Fruit fly (Drosophila melanogaster) whole organism, embryonic: Measurements from ENCODE around the gene Cyp303a1.

Source experiments
- CG10274 ChIP-seq: fragments of 200-800 bp; sonication (Bioruptor generic); optimal IDR thresholded peaks from 3 replicates; lab custom pipeline; 2017; ENCODE audit warnings: missing biosample characterization, mild to moderate bottlenecking, missing genetic modification characterization
- CG10565 ChIP-seq: fragments of 200-800 bp; sonication (Bioruptor generic); optimal IDR thresholded peaks from 3 replicates; lab custom pipeline; 2016; ENCODE audit warnings: missing biosample characterization, mild to moderate bottlenecking, missing genetic modification characterization
- CG11085 ChIP-seq: fragments of 200-800 bp; sonication (Bioruptor generic); IDR thresholded peaks from 2 replicates; pipeline ENCODE4 v1.3.6; 2022; ENCODE audit warnings: missing biosample characterization, missing genetic modification characterization
- CG11093 ChIP-seq: fragments of 200-800 bp; sonication (Bioruptor generic); IDR thresholded peaks from 3 replicates; pipeline ENCODE4 v1.3.6; 2022; ENCODE audit warnings: missing biosample characterization, missing genetic modification characterization
- CG11247 ChIP-seq: fragments of 200-800 bp; sonication (Bioruptor generic); IDR thresholded peaks from 2 replicates; pipeline ENCODE4 v1.3.6; 2022; ENCODE audit warnings: missing biosample characterization, missing genetic modification characterization
- CG12744 ChIP-seq: fragments of 200-800 bp; sonication (Bioruptor generic); optimal IDR thresholded peaks from 2 replicates; lab custom pipeline; 2016; ENCODE audit warnings: missing biosample characterization, missing genetic modification characterization
- CG12942 ChIP-seq: fragments of 200-800 bp; sonication (Bioruptor generic); optimal IDR thresholded peaks from 3 replicates; lab custom pipeline; 2016; ENCODE audit warnings: missing biosample characterization, missing genetic modification characterization
- CG14667 ChIP-seq: fragments of 200-800 bp; sonication (Bioruptor generic); IDR thresholded peaks from 2 replicates; pipeline ENCODE4 v1.3.6; 2022; ENCODE audit warnings: missing biosample characterization, missing genetic modification characterization
- CG14965 ChIP-seq: fragments of 200-800 bp; sonication (Bioruptor generic); optimal IDR thresholded peaks from 2 replicates; lab custom pipeline; 2016; ENCODE audit warnings: missing biosample characterization, missing genetic modification characterization, borderline replicate concordance
- CG15011 ChIP-seq: fragments of 200-800 bp; sonication (Bioruptor generic); optimal IDR thresholded peaks from 3 replicates; lab custom pipeline; 2018; ENCODE audit warnings: missing biosample characterization, mild to moderate bottlenecking, missing genetic modification characterization
- CG1529 ChIP-seq: fragments of 200-800 bp; sonication (Bioruptor generic); optimal IDR thresholded peaks from 3 replicates; lab custom pipeline; 2018; ENCODE audit warnings: missing biosample characterization, missing genetic modification characterization
- CG15479 ChIP-seq: fragments of 200-800 bp; sonication (Bioruptor generic); optimal IDR thresholded peaks from 3 replicates; lab custom pipeline; 2019; ENCODE audit warnings: missing biosample characterization, mild to moderate bottlenecking, missing genetic modification characterization, moderate library complexity
- CG17385 ChIP-seq: fragments of 200-800 bp; sonication (Bioruptor generic); optimal IDR thresholded peaks from 3 replicates; lab custom pipeline; 2018; ENCODE audit warnings: missing biosample characterization, mild to moderate bottlenecking, missing genetic modification characterization
- CG18262 ChIP-seq: fragments of 200-800 bp; optimal IDR thresholded peaks from 3 replicates; lab custom pipeline; 2019; ENCODE audit warnings: missing biosample characterization, mild to moderate bottlenecking, missing genetic modification characterization, moderate library complexity
- CG1832 ChIP-seq: fragments of 200-800 bp; sonication (Bioruptor generic); optimal IDR thresholded peaks from 2 replicates; lab custom pipeline; 2017; ENCODE audit warnings: missing biosample characterization, mild to moderate bottlenecking, missing genetic modification characterization, inconsistent platforms
- CG31224 ChIP-seq: fragments of 200-800 bp; sonication (Bioruptor generic); IDR thresholded peaks from 2 replicates; pipeline ENCODE4 v1.3.6; 2022; ENCODE audit warnings: missing biosample characterization, missing genetic modification characterization
- CG32532 ChIP-seq: fragments of 200-800 bp; sonication (Bioruptor generic); IDR thresholded peaks from 2 replicates; pipeline ENCODE4 v1.3.6; 2022; ENCODE audit warnings: missing biosample characterization, missing genetic modification characterization
- CG34422 ChIP-seq: fragments of 200-800 bp; sonication (Bioruptor generic); IDR thresholded peaks from 3 replicates; pipeline ENCODE4 v1.3.6; 2022; ENCODE audit warnings: missing biosample characterization, missing genetic modification characterization
- CG3995 ChIP-seq: fragments of 200-800 bp; sonication (Bioruptor generic); optimal IDR thresholded peaks from 3 replicates; lab custom pipeline; 2016; ENCODE audit warnings: missing biosample characterization, missing genetic modification characterization
- CG4730 ChIP-seq: fragments of 200-800 bp; sonication (Bioruptor generic); IDR thresholded peaks from 2 replicates; pipeline ENCODE4 v1.3.6; 2022; ENCODE audit warnings: missing biosample characterization, missing genetic modification characterization
- CG5245 ChIP-seq: fragments of 200-800 bp; sonication (Bioruptor generic); optimal IDR thresholded peaks from 3 replicates; lab custom pipeline; 2016; ENCODE audit warnings: missing biosample characterization, missing genetic modification characterization
- CG5953 ChIP-seq: fragments of 200-800 bp; sonication (Bioruptor generic); IDR thresholded peaks from 2 replicates; pipeline ENCODE4 v1.3.6; 2022; ENCODE audit warnings: missing biosample characterization, missing genetic modification characterization
- CG6683 ChIP-seq: fragments of 200-800 bp; sonication (Bioruptor generic); optimal IDR thresholded peaks from 2 replicates; lab custom pipeline; 2017; ENCODE audit warnings: missing biosample characterization, mild to moderate bottlenecking, missing genetic modification characterization, missing genetic modification reagents
- CG8290 ChIP-seq, 3 experiments: fragments of 200-800 bp; sonication (Bioruptor generic); optimal IDR thresholded peaks; 2 replicates each; lab custom pipeline; 2016 to 2019; ENCODE audit warnings: missing biosample characterization in 3 of 3, missing genetic modification characterization in 3 of 3, mild to moderate bottlenecking in 2 of 3, moderate library complexity in 1 of 3
- CG8388 ChIP-seq: fragments of 200-800 bp; sonication (Bioruptor generic); optimal IDR thresholded peaks from 2 replicates; lab custom pipeline; 2019; ENCODE audit warnings: missing biosample characterization, mild to moderate bottlenecking, missing genetic modification characterization, moderate library complexity
- CG9437 ChIP-seq: fragments of 200-800 bp; sonication (Bioruptor generic); optimal IDR thresholded peaks from 2 replicates; lab custom pipeline; 2018; ENCODE audit warnings: missing biosample characterization, mild to moderate bottlenecking, missing genetic modification characterization
- CG9727 ChIP-seq: fragments of 200-800 bp; sonication (Bioruptor generic); optimal IDR thresholded peaks from 3 replicates; lab custom pipeline; 2017; ENCODE audit warnings: missing biosample characterization, mild to moderate bottlenecking, missing genetic modification characterization
- CG9797 ChIP-seq: fragments of 200-800 bp; sonication (Bioruptor generic); optimal IDR thresholded peaks from 3 replicates; lab custom pipeline; 2018; ENCODE audit warnings: missing biosample characterization, mild to moderate bottlenecking, missing genetic modification characterization
- Dbx ChIP-seq: fragments of 200-800 bp; sonication (Bioruptor generic); IDR thresholded peaks from 3 replicates; pipeline ENCODE4 v1.3.6; 2022; ENCODE audit warnings: missing biosample characterization, missing genetic modification characterization
- H15 ChIP-seq: fragments of 200-800 bp; sonication (Bioruptor generic); IDR thresholded peaks from 3 replicates; pipeline ENCODE4 v1.3.6; 2022; ENCODE audit warnings: missing biosample characterization, missing genetic modification characterization
- HLH4C ChIP-seq: fragments of 200-800 bp; sonication (Bioruptor generic); IDR thresholded peaks from 3 replicates; pipeline ENCODE4 v1.3.6; 2022; ENCODE audit warnings: missing biosample characterization, missing genetic modification characterization; ENCODE audit not compliant: partially characterized antibody
- MESR4 ChIP-seq: fragments of 200-800 bp; sonication (Bioruptor generic); optimal IDR thresholded peaks from 2 replicates; lab custom pipeline; 2018; ENCODE audit warnings: missing biosample characterization, mild to moderate bottlenecking, missing genetic modification characterization, moderate library complexity
- Oaz ChIP-seq: fragments of 200-800 bp; sonication (Bioruptor generic); IDR thresholded peaks from 2 replicates; pipeline ENCODE4 v1.3.6; 2022; ENCODE audit warnings: missing biosample characterization, missing genetic modification characterization
- Six4 ChIP-seq: fragments of 200-800 bp; sonication (Bioruptor generic); optimal IDR thresholded peaks from 2 replicates; lab custom pipeline; 2016; ENCODE audit warnings: missing biosample characterization, missing genetic modification characterization
- Stat92E ChIP-seq, 3 experiments: fragments of >200 bp in 2 of 3; fragments of 200-800 bp in 1 of 3; sonication (Bioruptor generic) in 1 of 3; optimal IDR thresholded peaks; 2 replicates each; lab custom pipeline; 2017 to 2019; ENCODE audit warnings: missing biosample characterization in 3 of 3, missing genetic modification characterization in 3 of 3, mild to moderate bottlenecking in 1 of 3, moderate library complexity in 1 of 3
- Tbp ChIP-seq: fragments of >200 bp; optimal IDR thresholded peaks from 2 replicates; lab custom pipeline; 2018; ENCODE audit warnings: missing biosample characterization, missing genetic modification characterization
- amos ChIP-seq: fragments of 200-800 bp; sonication (Bioruptor generic); IDR thresholded peaks from 2 replicates; pipeline ENCODE4 v1.3.6; 2022; ENCODE audit warnings: missing biosample characterization, missing genetic modification characterization; ENCODE audit not compliant: partially characterized antibody
- aop ChIP-seq: fragments of 200-800 bp; sonication (Bioruptor generic); IDR thresholded peaks from 2 replicates; pipeline ENCODE4 v1.3.6; 2022; ENCODE audit warnings: missing biosample characterization, missing genetic modification characterization
- ash1 ChIP-seq: fragments of 200-800 bp; sonication (Bioruptor generic); optimal IDR thresholded peaks from 2 replicates; lab custom pipeline; 2018; ENCODE audit warnings: missing biosample characterization, mild to moderate bottlenecking, missing genetic modification characterization
- az2 ChIP-seq: fragments of 200-800 bp; sonication (Bioruptor generic); optimal IDR thresholded peaks from 3 replicates; lab custom pipeline; 2016; ENCODE audit warnings: missing biosample characterization, missing genetic modification characterization
- gfzf ChIP-seq: fragments of 200-800 bp; sonication (Bioruptor generic); optimal IDR thresholded peaks from 2 replicates; lab custom pipeline; 2016; ENCODE audit warnings: missing biosample characterization, mild to moderate bottlenecking, missing genetic modification characterization, moderate library complexity
- grn ChIP-seq: fragments of 200-800 bp; sonication (Bioruptor generic); optimal IDR thresholded peaks from 3 replicates; lab custom pipeline; 2017; ENCODE audit warnings: missing biosample characterization, missing genetic modification characterization
- gro ChIP-seq: fragments of 200-800 bp; sonication (Bioruptor generic); optimal IDR thresholded peaks from 2 replicates; lab custom pipeline; 2016; ENCODE audit warnings: missing biosample characterization, missing genetic modification characterization
- klu ChIP-seq: fragments of 200-800 bp; sonication (Bioruptor generic); IDR thresholded peaks from 2 replicates; pipeline ENCODE4 v1.3.6; 2022; ENCODE audit warnings: missing biosample characterization, missing genetic modification characterization
- lbe ChIP-seq: fragments of 200-800 bp; sonication (Bioruptor generic); optimal IDR thresholded peaks from 2 replicates; lab custom pipeline; 2016; ENCODE audit warnings: missing biosample characterization, mild to moderate bottlenecking, missing genetic modification characterization
- odd ChIP-seq: fragments of 200-800 bp; sonication (Bioruptor generic); optimal IDR thresholded peaks from 2 replicates; lab custom pipeline; 2017; ENCODE audit warnings: missing biosample characterization, mild to moderate bottlenecking, missing genetic modification characterization
- schlank ChIP-seq: fragments of 200-800 bp; sonication (Bioruptor generic); optimal IDR thresholded peaks from 2 replicates; lab custom pipeline; 2018; ENCODE audit warnings: missing biosample characterization, mild to moderate bottlenecking, missing genetic modification characterization
- sd ChIP-seq: fragments of 200-800 bp; sonication (Bioruptor generic); optimal IDR thresholded peaks from 3 replicates; lab custom pipeline; 2018; ENCODE audit warnings: missing biosample characterization, mild to moderate bottlenecking, missing genetic modification characterization, moderate library complexity
- tio ChIP-seq: fragments of 200-800 bp; sonication (Bioruptor generic); optimal IDR thresholded peaks from 2 replicates; lab custom pipeline; 2017; ENCODE audit warnings: missing biosample characterization, missing genetic modification characterization, inconsistent platforms
- trem ChIP-seq: fragments of 200-800 bp; optimal IDR thresholded peaks from 3 replicates; lab custom pipeline; 2019; ENCODE audit warnings: missing biosample characterization, mild to moderate bottlenecking, missing genetic modification characterization, moderate library complexity
- twi ChIP-seq: fragments of 200-800 bp; optimal IDR thresholded peaks from 2 replicates; lab custom pipeline; 2019; ENCODE audit warnings: missing biosample characterization, mild to moderate bottlenecking, missing genetic modification characterization, moderate library complexity

Gene Cyp303a1

dm6 chr2L:16251598-16252131, 42.3 kb upstream of the Cyp303a1 start, which contains the start of gene CG46309 (continued):
- TF ChIP-seq CG1529: no peak
- TF ChIP-seq CG17385: no peak
- TF ChIP-seq CG11247 (GFP tag; lab: Robert Waterston, UW): no peak
- TF ChIP-seq CG4730 (GFP tag; lab: Robert Waterston, UW): no peak
- no peak for TF ChIP-seq CG15011 (GFP tag; lab: Kevin White, UChicago)
- TF ChIP-seq tio: peak; percentile 21
- TF ChIP-seq odd (GFP tag; lab: Kevin White, UChicago): no peak
- peak; percentile 28 for TF ChIP-seq Six4 (GFP tag; lab: Kevin White, UChicago)
- peak; percentile 23 for TF ChIP-seq schlank (tag; lab: Kevin White, UChicago)
- TF ChIP-seq CG34422 (GFP tag; lab: Robert Waterston, UW): no peak
- TF ChIP-seq CG18262: no peak
- TF ChIP-seq CG8290 (GFP tag; optimal IDR thresholded peaks at IDR 0.05; lab: Kevin White, UChicago): peak; percentile 94
- TF ChIP-seq CG8290 (tag; optimal IDR thresholded peaks at IDR 0.05; lab: Kevin White, UChicago): peak; percentile 76 to 90
- no peak for TF ChIP-seq Tbp
- TF ChIP-seq CG5953 (GFP tag; lab: Robert Waterston, UW): no peak
- no peak for TF ChIP-seq CG9797 (GFP tag; lab: Kevin White, UChicago)
- TF ChIP-seq Stat92E (GFP tag; optimal IDR thresholded peaks at IDR 0.05; lab: Kevin White, UChicago): no peak
- no peak for TF ChIP-seq CG32532 (GFP tag; lab: Robert Waterston, UW)
- peak; percentile 99 for TF ChIP-seq HLH4C (GFP tag; lab: Robert Waterston, UW)
- no peak for TF ChIP-seq CG10565 (GFP tag; lab: Kevin White, UChicago)
- no peak for TF ChIP-seq CG9727 (GFP tag; lab: Kevin White, UChicago)
- TF ChIP-seq CG1832 (GFP tag; lab: Kevin White, UChicago): no peak
- TF ChIP-seq CG11085 (GFP tag; lab: Robert Waterston, UW): no peak
- no peak for TF ChIP-seq CG9437
- no peak for TF ChIP-seq Oaz (GFP tag; lab: Robert Waterston, UW)
- no peak for TF ChIP-seq H15 (GFP tag; lab: Robert Waterston, UW)
- no peak for TF ChIP-seq CG14965 (GFP tag; lab: Kevin White, UChicago)
- no peak for TF ChIP-seq sd
- TF ChIP-seq aop (GFP tag; lab: Robert Waterston, UW): no peak
- TF ChIP-seq CG5245: no peak
- no peak for TF ChIP-seq twi (tag; lab: Kevin White, UChicago)
- no peak for TF ChIP-seq CG14667 (GFP tag; lab: Robert Waterston, UW)
- TF ChIP-seq CG31224: no peak
- peak; percentile 25 for TF ChIP-seq gro
- TF ChIP-seq lbe: peak; percentile 1
- no peak for TF ChIP-seq CG3995 (GFP tag; lab: Kevin White, UChicago)
- TF ChIP-seq klu (GFP tag; lab: Robert Waterston, UW): no peak
- TF ChIP-seq az2 (GFP tag; lab: Kevin White, UChicago): no peak
- TF ChIP-seq gfzf: no peak
- TF ChIP-seq CG11093 (GFP tag; lab: Robert Waterston, UW): no peak
- no peak for TF ChIP-seq CG12744 (GFP tag; lab: Kevin White, UChicago)
- no peak for TF ChIP-seq CG6683 (GFP tag; lab: Kevin White, UChicago)
- peak; percentile 79 for TF ChIP-seq grn (GFP tag; lab: Kevin White, UChicago)
- no peak for TF ChIP-seq ash1 (GFP tag; lab: Kevin White, UChicago)
- TF ChIP-seq CG8388 (GFP tag; lab: Kevin White, UChicago): peak; percentile 66
- no peak for TF ChIP-seq MESR4
- no peak for TF ChIP-seq Dbx
- TF ChIP-seq CG15479: peak; percentile 60
- no peak for TF ChIP-seq trem (tag; lab: Kevin White, UChicago)
- TF ChIP-seq CG10274: no peak
- TF ChIP-seq amos (GFP tag; lab: Robert Waterston, UW): peak; percentile 84; the same call in 1 of the 2 replicates
- peak; percentile 22 for TF ChIP-seq CG12942
